Worm (Caenorhabditis elegans) whole organism, mixed stage, embryonic: ENCODE results near the gene bed-3.

Experiments
- M03D4.4 ChIP-seq: sonication (generic microtip); optimal IDR thresholded peaks from 2 replicates; lab custom pipeline; 2017; ENCODE audit warnings: mild to moderate bottlenecking, missing genetic modification characterization, missing compliant biosample characterization
- elt-3 ChIP-seq: fragments of 150-350 bp; optimal IDR thresholded peaks from 2 replicates; lab custom pipeline; 2014; ENCODE audit warnings: missing biosample characterization, missing genetic modification characterization
- ham-2 ChIP-seq: fragments of 200-800 bp; sonication (Bioruptor generic); optimal IDR thresholded peaks from 2 replicates; lab custom pipeline; 2018; ENCODE audit warnings: mild to moderate bottlenecking, missing genetic modification characterization, missing compliant biosample characterization
- lin-32 ChIP-seq: fragments of 200-800 bp; sonication (Bioruptor generic); optimal IDR thresholded peaks from 2 replicates; lab custom pipeline; 2018; ENCODE audit warnings: mild to moderate bottlenecking, missing genetic modification characterization, missing compliant biosample characterization
- lsy-2 ChIP-seq: fragments of 150-350 bp; optimal IDR thresholded peaks from 2 replicates; lab custom pipeline; 2014; ENCODE audit warnings: missing biosample characterization, missing genetic modification characterization
- mab-5 ChIP-seq: fragments of 150-350 bp; optimal IDR thresholded peaks from 2 replicates; lab custom pipeline; 2014; ENCODE audit warnings: missing biosample characterization, missing genetic modification characterization
- mep-1 ChIP-seq: fragments of 150-350 bp; optimal IDR thresholded peaks from 2 replicates; lab custom pipeline; 2017; ENCODE audit warnings: missing biosample characterization, missing genetic modification reagents, missing genetic modification characterization, inconsistent platforms
- nhr-12 ChIP-seq: fragments of 150-350 bp; optimal IDR thresholded peaks from 2 replicates; lab custom pipeline; 2014; ENCODE audit warnings: missing biosample characterization, missing genetic modification characterization
- nhr-2 ChIP-seq: fragments of 150-350 bp; optimal IDR thresholded peaks from 2 replicates; lab custom pipeline; 2014; ENCODE audit warnings: missing biosample characterization, missing genetic modification characterization
- nhr-237 ChIP-seq: fragments of 150-350 bp; optimal IDR thresholded peaks from 2 replicates; lab custom pipeline; 2014; ENCODE audit warnings: missing biosample characterization, missing genetic modification characterization
- nhr-28 ChIP-seq: fragments of 150-350 bp; optimal IDR thresholded peaks from 2 replicates; lab custom pipeline; 2014; ENCODE audit warnings: missing biosample characterization, missing genetic modification characterization
- pha-4 ChIP-seq: fragments of 150-350 bp; optimal IDR thresholded peaks from 2 replicates; lab custom pipeline; 2018; ENCODE audit warnings: missing biosample characterization, missing genetic modification reagents, missing genetic modification characterization
- tbx-8 ChIP-seq: fragments of 200-800 bp; sonication (Bioruptor generic); optimal IDR thresholded peaks from 2 replicates; lab custom pipeline; 2018; ENCODE audit warnings: mild to moderate bottlenecking, missing genetic modification characterization, moderate library complexity, missing compliant biosample characterization
- unc-39 ChIP-seq: fragments of 150-350 bp; optimal IDR thresholded peaks from 2 replicates; lab custom pipeline; 2014; ENCODE audit warnings: missing biosample characterization, missing genetic modification characterization
- zip-8 ChIP-seq: fragments of 150-350 bp; optimal IDR thresholded peaks from 2 replicates; lab custom pipeline; 2014; ENCODE audit warnings: missing biosample characterization, missing genetic modification characterization
- ztf-11 ChIP-seq: fragments of 150-350 bp; optimal IDR thresholded peaks from 2 replicates; lab custom pipeline; 2014; ENCODE audit warnings: missing biosample characterization, missing genetic modification characterization

The bed-3 gene

DNA sequence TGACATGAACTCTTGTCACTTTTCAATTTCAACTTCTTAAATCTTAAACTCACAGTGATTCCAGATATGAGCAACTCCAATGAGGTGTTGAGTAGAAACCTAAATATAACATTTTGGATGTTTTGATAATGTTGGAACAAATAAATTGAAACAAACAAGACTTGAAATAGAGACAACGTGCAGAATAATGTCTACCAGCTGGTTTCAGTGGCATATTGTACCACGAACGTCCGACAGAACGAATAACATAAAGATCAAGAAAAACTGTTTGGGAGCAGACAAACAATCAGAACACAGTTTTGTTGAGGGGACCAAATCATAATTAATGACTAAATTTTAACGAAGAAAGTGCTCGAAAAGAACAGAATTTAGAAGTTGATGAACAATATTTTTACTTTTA is 37.0 kb downstream of the bed-3 start, which contains the start of gene gon-1:
Gene gon-1, minus strand, starts transcription at position 101 of the 400 bp plus-strand sequence.
- TF ChIP-seq mep-1 (tag; lab: Kevin White, UChicago) (no peak), tbx-8 (GFP tag; lab: Kevin White, UChicago) (no peak), nhr-12 (tag; lab: Kevin White, UChicago) (no peak)
- TF ChIP-seq, all 35 proteins: peak for 0

DNA sequence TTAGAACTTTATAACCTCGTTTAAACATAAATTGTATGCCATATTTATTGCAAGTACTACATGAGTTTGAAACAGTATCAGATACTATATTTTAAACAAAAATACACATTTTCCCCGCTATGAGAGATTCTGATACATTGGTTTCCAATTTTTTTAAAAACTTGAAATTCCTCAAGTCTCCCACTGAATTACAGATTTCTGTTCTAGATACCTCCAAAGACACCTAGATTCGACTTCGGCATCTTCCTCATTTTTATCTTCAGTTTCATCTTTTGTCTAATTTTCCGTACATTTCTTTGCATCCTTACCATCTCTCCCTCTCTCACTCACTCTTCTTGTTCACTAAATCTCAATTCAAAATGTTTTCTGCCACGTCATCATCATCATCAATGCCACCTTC is 47.6 kb downstream of the bed-3 start, which contains the start of gene T13H10.2:
Gene T13H10.2, plus strand, starts transcription at position 301 of the 400 bp plus-strand sequence.
- TF ChIP-seq pha-4 (no peak), lin-32 (no peak), unc-39 (tag; lab: Kevin White, UChicago) (no peak), nhr-237 (no peak), M03D4.4 (tag; lab: Kevin White, UChicago) (no peak), ham-2 (GFP tag; lab: Kevin White, UChicago) (no peak), tbx-8 (GFP tag; lab: Kevin White, UChicago) (no peak), mab-5 (tag; lab: Kevin White, UChicago) (no peak), zip-8 (tag; lab: Kevin White, UChicago) (no peak), ztf-11 (tag; lab: Kevin White, UChicago) (no peak)
- TF ChIP-seq, all 35 proteins: peak for 0

DNA sequence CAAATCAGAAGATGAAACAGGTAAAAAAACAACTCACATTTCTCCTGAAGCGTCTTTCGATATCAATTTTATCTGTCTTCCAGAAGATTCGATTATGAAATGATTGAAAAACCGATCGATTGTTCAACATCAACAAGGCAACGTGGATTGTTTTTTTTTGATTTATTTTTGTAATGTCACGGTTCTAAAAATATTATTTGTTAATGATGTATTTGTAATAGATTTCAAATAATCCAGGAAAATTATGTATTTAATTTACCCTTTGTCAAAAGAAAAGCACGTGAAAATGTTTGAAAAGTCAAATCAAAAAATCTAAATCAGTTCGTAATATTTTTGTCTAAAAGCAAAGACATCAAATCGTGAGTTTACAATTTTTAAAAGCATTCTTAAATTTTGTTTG is 52.8 kb downstream of the bed-3 start, which contains the start of the genes kin-5 and C47E12.11:
Gene kin-5, minus strand, starts transcription at position 101 of the 400 bp plus-strand sequence.
Gene C47E12.11, plus strand, starts transcription at position 320 of the 400 bp plus-strand sequence.
- TF ChIP-seq ham-2 (GFP tag; lab: Kevin White, UChicago) (no peak), elt-3 (no peak), nhr-2 (tag; lab: Kevin White, UChicago) (no peak), pha-4 (no peak), nhr-237 (no peak), nhr-28 (tag; lab: Kevin White, UChicago) (no peak), lsy-2 (tag; lab: Kevin White, UChicago) (no peak)
